Worm (Caenorhabditis elegans) whole organism, L3 larva: ENCODE results near the gene C15C7.4.

ENCODE experiments used
- egl-27 ChIP-seq: sonication (generic microtip); optimal IDR thresholded peaks from 4 replicates; lab custom pipeline; 2017; ENCODE audit warnings: missing biosample characterization, missing genetic modification reagents, missing genetic modification characterization
- fkh-2 ChIP-seq: fragments of 150-350 bp; optimal IDR thresholded peaks from 2 replicates; lab custom pipeline; 2014; ENCODE audit warnings: missing biosample characterization, missing genetic modification reagents, missing genetic modification characterization
- nhr-12 ChIP-seq: fragments of 150-350 bp; optimal IDR thresholded peaks from 2 replicates; lab custom pipeline; 2014; ENCODE audit warnings: missing biosample characterization, missing genetic modification characterization
- nhr-77 ChIP-seq: fragments of 150-350 bp; optimal IDR thresholded peaks from 2 replicates; lab custom pipeline; 2014; ENCODE audit warnings: missing biosample characterization, missing genetic modification characterization
- pha-4 ChIP-seq: fragments of 150-350 bp; optimal IDR thresholded peaks from 2 replicates; lab custom pipeline; 2014; ENCODE audit warnings: missing biosample characterization, missing genetic modification reagents, missing genetic modification characterization
- sea-2 ChIP-seq: fragments of 150-350 bp; sonication (generic microtip); optimal IDR thresholded peaks from 4 replicates; lab custom pipeline; 2014; ENCODE audit warnings: missing biosample characterization, missing genetic modification reagents, missing genetic modification characterization
- zag-1 ChIP-seq: fragments of 150-350 bp; optimal IDR thresholded peaks from 2 replicates; lab custom pipeline; 2014; ENCODE audit warnings: missing biosample characterization, missing genetic modification characterization

- TF ChIP-seq egl-27 (tag; lab: Kevin White, UChicago) (no peak), nhr-12 (no peak), sea-2 (no peak), pha-4 (tag; lab: Kevin White, UChicago) (no peak), zag-1 (tag; lab: Kevin White, UChicago) (no peak), nhr-77 (tag; lab: Kevin White, UChicago) (no peak), fkh-2 (no peak)
Observed at ce11 chrX:3126233-3126632, 19.1 kb upstream of the C15C7.4 start.
